Worm (Caenorhabditis elegans): Measurements from ENCODE around the gene C56E10.3.

Gene C56E10.3

ce11 chrX:6656251-6656650, 10.8 kb downstream of the C56E10.3 start:
- TF ChIP-seq snu-23 (GFP tag; optimal IDR thresholded peaks at IDR 0.05) (no peak), lsy-2 (tag; optimal IDR thresholded peaks at IDR 0.05) (no peak), ztf-11 (tag; optimal IDR thresholded peaks at IDR 0.05) (no peak), aly-2 (tag; optimal IDR thresholded peaks at IDR 0.05) (no peak), unc-30 (tag; optimal IDR thresholded peaks at IDR 0.05) (no peak), xbp-1 (tag; optimal IDR thresholded peaks at IDR 0.05) (no peak), elt-2 (tag; optimal IDR thresholded peaks at IDR 0.05) (no peak), efl-1 (optimal IDR thresholded peaks at IDR 0.05) (no peak), efl-1 (GFP tag; optimal IDR thresholded peaks at IDR 0.05 in 1 of 2) (peak in 1 of 2 experiments; percentile 85)

ce11 chrX:6656770-6657169, 11.3 kb downstream of the C56E10.3 start:
- TF ChIP-seq ceh-8 (GFP tag; optimal IDR thresholded peaks at IDR 0.05) (no peak), elt-2 (tag; optimal IDR thresholded peaks at IDR 0.05) (peak; percentile 34), lin-14 (GFP tag; optimal IDR thresholded peaks at IDR 0.05) (no peak), nhr-84 (tag; optimal IDR thresholded peaks at IDR 0.05) (no peak), ama-1 (optimal IDR thresholded peaks at IDR 0.05) (no peak), fkh-8 (tag; optimal IDR thresholded peaks at IDR 0.05) (no peak), fkh-10 (GFP tag; optimal IDR thresholded peaks at IDR 0.05) (no peak)

- TF ChIP-seq egl-13 (tag; optimal IDR thresholded peaks at IDR 0.05) = no peak
- no peak for TF ChIP-seq efl-1 (optimal IDR thresholded peaks at IDR 0.05)
- TF ChIP-seq efl-1 (GFP tag; optimal IDR thresholded peaks at IDR 0.05 in 1 of 2) = peak in 1 of 2 experiments; percentile 67
- TF ChIP-seq nhr-71 (tag; optimal IDR thresholded peaks at IDR 0.05) = no peak
- no peak for TF ChIP-seq egl-27 (tag; optimal IDR thresholded peaks at IDR 0.05)
Measured at ce11 chrX:6662267-6662666, 16.8 kb downstream of the C56E10.3 start.

ce11 chrX:6663780-6664437, 18.5 kb downstream of the C56E10.3 start:
- peak; percentile 5 for TF ChIP-seq nhr-90 (tag; optimal IDR thresholded peaks at IDR 0.05; ENCODE audit: poor library complexity)
- no peak for TF ChIP-seq fos-1 (tag; optimal IDR thresholded peaks at IDR 0.05)
- no peak for TF ChIP-seq pag-3 (tag; optimal IDR thresholded peaks at IDR 0.05; ENCODE audit: borderline replicate concordance, insufficient read depth)
- TF ChIP-seq nhr-85 (tag) = peak; percentile 73
- TF ChIP-seq ama-1 (optimal IDR thresholded peaks at IDR 0.05) = no peak
- no peak for TF ChIP-seq nhr-76 (tag; optimal IDR thresholded peaks at IDR 0.05)
- no peak for TF ChIP-seq snu-23 (GFP tag; optimal IDR thresholded peaks at IDR 0.05)
- no peak for TF ChIP-seq unc-98 (GFP tag; IDR thresholded peaks at IDR 0.05)
- TF ChIP-seq lin-39 (tag; optimal IDR thresholded peaks at IDR 0.05) = no peak
- TF ChIP-seq elt-3 (tag; optimal IDR thresholded peaks at IDR 0.05) = peak in 2 of 6 experiments; percentile 20 to 74
- TF ChIP-seq mef-2 (tag; optimal IDR thresholded peaks at IDR 0.05) = no peak
- TF ChIP-seq lin-13 (GFP tag; optimal IDR thresholded peaks at IDR 0.05) = no peak
- TF ChIP-seq elt-2 (tag; optimal IDR thresholded peaks at IDR 0.05) = no peak
- no peak for TF ChIP-seq efl-1 (optimal IDR thresholded peaks at IDR 0.05)
- peak in 1 of 2 experiments; percentile 59 for TF ChIP-seq efl-1 (GFP tag; optimal IDR thresholded peaks at IDR 0.05 in 1 of 2)
- no peak for TF ChIP-seq nhr-12 (tag; optimal IDR thresholded peaks at IDR 0.05)
- peak; percentile 42 for TF ChIP-seq nhr-20 (tag; optimal IDR thresholded peaks at IDR 0.05)
- TF ChIP-seq hlh-4 (tag; optimal IDR thresholded peaks at IDR 0.05) = no peak
- no peak for TF ChIP-seq ceh-63 (GFP tag; optimal IDR thresholded peaks at IDR 0.05)
- peak; percentile 22 for TF ChIP-seq nhr-71 (tag; optimal IDR thresholded peaks at IDR 0.05)
- TF ChIP-seq pqm-1 (tag; optimal IDR thresholded peaks at IDR 0.05) = no peak
- no peak for TF ChIP-seq F16B12.6 (tag; optimal IDR thresholded peaks at IDR 0.05)
- no peak for TF ChIP-seq xbp-1 (tag; optimal IDR thresholded peaks at IDR 0.05)
- TF ChIP-seq lin-14 (GFP tag; optimal IDR thresholded peaks at IDR 0.05) = peak; percentile 19
- TF ChIP-seq nhr-77 (tag; optimal IDR thresholded peaks at IDR 0.05) = no peak
- no peak for TF ChIP-seq dpl-1 (GFP tag; optimal IDR thresholded peaks at IDR 0.05)
- peak; percentile 53 for TF ChIP-seq tbx-2 (tag; optimal IDR thresholded peaks at IDR 0.05)
- TF ChIP-seq nhr-47 (tag; optimal IDR thresholded peaks at IDR 0.05) = no peak
- TF ChIP-seq ztf-4 (tag; optimal IDR thresholded peaks at IDR 0.05) = peak; percentile 44
- TF ChIP-seq egl-27 (tag; optimal IDR thresholded peaks at IDR 0.05) = no peak
- no peak for TF ChIP-seq ztf-11 (tag; optimal IDR thresholded peaks at IDR 0.05)
- no peak for TF ChIP-seq alr-1 (tag; optimal IDR thresholded peaks at IDR 0.05; ENCODE audit: borderline replicate concordance)
- TF ChIP-seq blmp-1 (tag; optimal IDR thresholded peaks at IDR 0.05) = peak; percentile 51
